Worm (Caenorhabditis elegans) whole organism, late embryonic: ENCODE results near the gene C50D2.7.
A peak's percentile ranks its signal among the peaks of the same experiment; 100 is the strongest.

Source experiments
- C08G9.2 ChIP-seq: sonication (generic microtip); optimal IDR thresholded peaks from 2 replicates; lab custom pipeline; 2016; ENCODE audit warnings: mild to moderate bottlenecking, missing genetic modification characterization, moderate library complexity, missing compliant biosample characterization
- F13H6.1 ChIP-seq: sonication (generic microtip); optimal IDR thresholded peaks from 2 replicates; lab custom pipeline; 2016; ENCODE audit warnings: missing genetic modification characterization, missing compliant biosample characterization
- Y22D7AL.16 ChIP-seq: sonication (generic microtip); optimal IDR thresholded peaks from 2 replicates; lab custom pipeline; 2016; ENCODE audit warnings: missing genetic modification characterization, missing compliant biosample characterization
- ceh-14 ChIP-seq: sonication (generic microtip); optimal IDR thresholded peaks from 2 replicates; lab custom pipeline; 2016; ENCODE audit warnings: missing genotype, missing genetic modification characterization, missing compliant biosample characterization
- ceh-18 ChIP-seq: sonication (generic microtip); optimal IDR thresholded peaks from 2 replicates; lab custom pipeline; 2016; ENCODE audit warnings: missing genetic modification characterization, missing compliant biosample characterization
- ceh-19 ChIP-seq: fragments of 200-800 bp; sonication (Bioruptor generic); optimal IDR thresholded peaks from 2 replicates; lab custom pipeline; 2018; ENCODE audit warnings: mild to moderate bottlenecking, missing genetic modification characterization, missing compliant biosample characterization
- ceh-2 ChIP-seq: sonication (generic microtip); optimal IDR thresholded peaks from 2 replicates; lab custom pipeline; 2016; ENCODE audit warnings: missing genotype, missing genetic modification characterization, missing compliant biosample characterization
- ceh-34 ChIP-seq: sonication (generic microtip); optimal IDR thresholded peaks from 2 replicates; lab custom pipeline; 2016; ENCODE audit warnings: mild to moderate bottlenecking, missing genetic modification characterization, missing compliant biosample characterization
- ceh-48 ChIP-seq: sonication (generic microtip); optimal IDR thresholded peaks from 2 replicates; lab custom pipeline; 2016; ENCODE audit warnings: missing genetic modification characterization, inconsistent platforms, missing compliant biosample characterization
- ceh-6 ChIP-seq: fragments of 200-800 bp; sonication (Bioruptor generic); optimal IDR thresholded peaks from 2 replicates; lab custom pipeline; 2018; ENCODE audit warnings: mild to moderate bottlenecking, missing genetic modification characterization, missing compliant biosample characterization
- dve-1 ChIP-seq: sonication (generic microtip); optimal IDR thresholded peaks from 2 replicates; lab custom pipeline; 2017; ENCODE audit warnings: antibody characterized with exemption, mild to moderate bottlenecking, missing genetic modification characterization, missing compliant biosample characterization
- ets-4 ChIP-seq: sonication (generic microtip); optimal IDR thresholded peaks from 2 replicates; lab custom pipeline; 2016; ENCODE audit warnings: missing genetic modification characterization, missing compliant biosample characterization
- fax-1 ChIP-seq: sonication (generic microtip); optimal IDR thresholded peaks from 2 replicates; lab custom pipeline; 2016; ENCODE audit warnings: missing genotype, missing genetic modification characterization, missing compliant biosample characterization
- fkh-10 ChIP-seq: fragments of 150-350 bp; optimal IDR thresholded peaks from 2 replicates; lab custom pipeline; 2014; ENCODE audit warnings: missing biosample characterization, missing genetic modification reagents, missing genetic modification characterization
- hlh-15 ChIP-seq: sonication (generic microtip); optimal IDR thresholded peaks from 2 replicates; lab custom pipeline; 2016; ENCODE audit warnings: missing genetic modification characterization, missing compliant biosample characterization
- hlh-30 ChIP-seq: sonication (generic microtip); optimal IDR thresholded peaks from 2 replicates; lab custom pipeline; 2017; ENCODE audit warnings: antibody characterized with exemption, missing genetic modification characterization, missing compliant biosample characterization; ENCODE audit not compliant: insufficient read depth
- hlh-6 ChIP-seq: sonication (generic microtip); optimal IDR thresholded peaks from 2 replicates; lab custom pipeline; 2016; ENCODE audit warnings: missing genotype, missing genetic modification characterization, missing compliant biosample characterization
- hlh-8 ChIP-seq: sonication (generic microtip); optimal IDR thresholded peaks from 2 replicates; lab custom pipeline; 2016; ENCODE audit warnings: missing genotype, missing genetic modification characterization, missing compliant biosample characterization
- lim-6 ChIP-seq: sonication (generic microtip); optimal IDR thresholded peaks from 2 replicates; lab custom pipeline; 2016; ENCODE audit warnings: missing genetic modification characterization, missing compliant biosample characterization
- madf-2 ChIP-seq: sonication (generic microtip); optimal IDR thresholded peaks from 2 replicates; lab custom pipeline; 2017; ENCODE audit warnings: missing genetic modification characterization, missing compliant biosample characterization
- nfya-1 ChIP-seq: sonication (generic microtip); optimal IDR thresholded peaks from 2 replicates; lab custom pipeline; 2017; ENCODE audit warnings: missing genetic modification characterization, mild to moderate bottlenecking, missing compliant biosample characterization, antibody characterized with exemption, moderate library complexity
- npax-4 ChIP-seq: sonication (generic microtip); optimal IDR thresholded peaks from 2 replicates; lab custom pipeline; 2016; ENCODE audit warnings: missing genetic modification characterization, missing compliant biosample characterization
- odd-2 ChIP-seq: sonication (generic microtip); optimal IDR thresholded peaks from 2 replicates; lab custom pipeline; 2017; ENCODE audit warnings: antibody characterized with exemption, mild to moderate bottlenecking, missing genetic modification characterization, missing compliant biosample characterization
- pag-3 ChIP-seq: sonication (generic microtip); optimal IDR thresholded peaks from 2 replicates; lab custom pipeline; 2016; ENCODE audit warnings: missing compliant biosample characterization, missing genetic modification characterization, borderline replicate concordance
- pat-9 ChIP-seq: fragments of 200-800 bp; sonication (Bioruptor generic); optimal IDR thresholded peaks from 2 replicates; lab custom pipeline; 2018; ENCODE audit warnings: mild to moderate bottlenecking, missing genetic modification characterization, moderate library complexity, missing compliant biosample characterization
- pha-2 ChIP-seq: sonication (generic microtip); optimal IDR thresholded peaks from 2 replicates; lab custom pipeline; 2017; ENCODE audit warnings: mild to moderate bottlenecking, missing genetic modification characterization, missing compliant biosample characterization
- pqm-1 ChIP-seq: sonication (generic microtip); optimal IDR thresholded peaks from 2 replicates; lab custom pipeline; 2016; ENCODE audit warnings: missing genetic modification characterization, missing compliant biosample characterization
- pros-1 ChIP-seq: fragments of 150-350 bp; optimal IDR thresholded peaks from 2 replicates; lab custom pipeline; 2014; ENCODE audit warnings: missing biosample characterization, missing genetic modification reagents, missing genetic modification characterization
- ref-2 ChIP-seq: sonication (generic microtip); optimal IDR thresholded peaks from 2 replicates; lab custom pipeline; 2016; ENCODE audit warnings: missing genetic modification characterization, missing compliant biosample characterization
- sox-2 ChIP-seq: fragments of 200-800 bp; sonication (Bioruptor generic); IDR thresholded peaks from 2 replicates; pipeline ENCODE4 v1.3.6; 2022; ENCODE audit warnings: missing genetic modification reagents, missing genetic modification characterization, missing compliant biosample characterization
- tbx-7 ChIP-seq: sonication (generic microtip); optimal IDR thresholded peaks from 2 replicates; lab custom pipeline; 2016; ENCODE audit warnings: missing genotype, missing genetic modification characterization, missing compliant biosample characterization
- ttx-3 ChIP-seq: sonication (generic microtip); optimal IDR thresholded peaks from 2 replicates; lab custom pipeline; 2016; ENCODE audit warnings: missing genetic modification reagents, missing genetic modification characterization, missing compliant biosample characterization
- unc-42 ChIP-seq: sonication (generic microtip); optimal IDR thresholded peaks from 2 replicates; lab custom pipeline; 2016; ENCODE audit warnings: missing genotype, missing genetic modification characterization, missing compliant biosample characterization
- unc-55 ChIP-seq: sonication (generic microtip); optimal IDR thresholded peaks from 2 replicates; lab custom pipeline; 2017; ENCODE audit warnings: missing biosample characterization, missing genetic modification reagents, missing genetic modification characterization
- unc-86 ChIP-seq: sonication (generic microtip); optimal IDR thresholded peaks from 2 replicates; lab custom pipeline; 2016; ENCODE audit warnings: missing genetic modification characterization, missing compliant biosample characterization
- zip-5 ChIP-seq: sonication (generic microtip); optimal IDR thresholded peaks from 2 replicates; lab custom pipeline; 2016; ENCODE audit warnings: missing genetic modification characterization, missing compliant biosample characterization

Gene C50D2.7

ce11 chrII:95177-95576 is at the start of gene C50D2.7:
Gene C50D2.7, minus strand, starts transcription at chrII:95277.
- TF ChIP-seq ceh-34 (tag; lab: Kevin White, UChicago) (no peak), pqm-1 (tag; lab: Kevin White, UChicago) (no peak), hlh-15 (no peak), unc-86 (tag; lab: Kevin White, UChicago) (no peak), pag-3 (tag; lab: Kevin White, UChicago) (no peak), npax-4 (tag; lab: Kevin White, UChicago) (no peak), fax-1 (no peak)

DNA sequence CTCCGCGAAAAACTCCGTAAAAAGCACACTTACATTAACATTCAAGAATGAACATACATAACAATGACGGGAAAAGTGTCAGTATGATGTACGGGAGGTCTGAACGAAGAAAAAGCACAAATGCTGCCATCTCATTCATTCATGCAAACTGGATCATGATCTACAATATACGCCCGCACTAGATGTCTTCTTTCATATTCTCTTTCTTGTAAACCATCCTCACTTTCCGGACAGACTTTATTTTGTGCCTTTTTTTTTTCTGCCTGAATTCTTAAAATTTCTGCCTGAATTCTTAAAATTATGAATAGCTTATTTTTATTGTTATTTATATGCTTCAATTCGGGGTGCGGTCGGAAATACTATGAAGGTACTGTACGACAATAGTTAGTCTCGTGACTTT is 40.1 kb upstream of the C50D2.7 start, which contains the start of gene K10B4.1:
TSS of gene K10B4.1 (plus strand) at position 301 of the 400 bp plus-strand sequence.
- TF ChIP-seq odd-2 (tag; lab: Kevin White, UChicago) (no peak), ttx-3 (tag; lab: Kevin White, UChicago) (no peak), C08G9.2 (tag; lab: Kevin White, UChicago) (no peak), dve-1 (no peak), hlh-6 (no peak), pros-1 (tag; lab: Kevin White, UChicago) (no peak), hlh-30 (tag; lab: Kevin White, UChicago) (no peak), ceh-14 (no peak), ceh-48 (no peak), lim-6 (tag; lab: Kevin White, UChicago) (no peak), madf-2 (no peak), ceh-19 (GFP tag; lab: Kevin White, UChicago) (no peak), ets-4 (no peak), unc-86 (tag; lab: Kevin White, UChicago) (no peak), zip-5 (tag; lab: Kevin White, UChicago) (no peak), pha-2 (tag; lab: Kevin White, UChicago) (no peak)

DNA sequence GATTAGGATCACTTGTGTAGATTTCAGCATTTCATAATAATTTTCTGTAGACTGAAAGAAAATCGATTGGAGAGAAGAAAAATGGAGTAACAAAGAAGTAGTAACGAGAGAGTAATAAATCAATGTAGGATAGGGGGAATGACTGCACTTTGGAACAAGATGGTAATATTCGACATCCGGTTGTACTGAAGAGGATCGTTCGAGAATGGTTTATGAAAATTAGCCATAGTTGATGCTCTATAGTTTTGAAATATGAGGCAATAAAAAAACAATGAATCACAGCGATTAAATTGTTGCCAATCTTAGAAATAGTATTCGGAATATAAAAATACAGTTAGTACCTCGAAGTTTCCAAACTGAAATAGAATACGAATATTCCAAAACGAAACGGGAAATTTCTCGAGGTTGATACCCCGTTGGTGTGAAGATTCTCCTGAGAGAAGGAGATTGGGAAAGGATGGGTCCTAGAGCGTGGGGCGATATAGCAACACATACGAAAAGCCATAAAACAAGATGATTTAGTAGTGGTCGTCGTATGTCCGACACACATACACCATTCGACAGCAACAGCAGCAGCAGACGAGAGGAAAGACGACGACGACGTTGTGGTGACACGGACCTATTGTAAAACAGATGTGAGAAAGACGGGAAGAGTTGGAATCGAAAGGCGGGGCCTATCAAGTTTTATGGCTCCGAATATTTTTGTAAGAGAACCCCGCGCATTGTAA is 38.6 kb upstream of the C50D2.7 start, which contains the start of gene cwn-1:
TSS of gene cwn-1 (minus strand) at position 51 of the 728 bp plus-strand sequence.
- TF ChIP-seq lim-6 (tag; lab: Kevin White, UChicago) (no peak), ref-2 (tag; lab: Kevin White, UChicago) (no peak), odd-2 (tag; lab: Kevin White, UChicago) (no peak), hlh-8 (tag; lab: Kevin White, UChicago) (peak; percentile 48), unc-55 (GFP tag; lab: Kevin White, UChicago) (peak; percentile 89), pat-9 (tag; lab: Kevin White, UChicago) (no peak)
- TF ChIP-seq, all 69 proteins: peak for 2

ce11 chrII:129770-130169 is 34.7 kb upstream of the C50D2.7 start:
- no peak for TF ChIP-seq ceh-18 (tag; lab: Kevin White, UChicago)
- no peak for TF ChIP-seq ceh-34 (tag; lab: Kevin White, UChicago)
- TF ChIP-seq F13H6.1 (tag; lab: Kevin White, UChicago), result no peak
- TF ChIP-seq tbx-7 (tag; lab: Kevin White, UChicago), result no peak
- TF ChIP-seq fkh-10, result no peak
- TF ChIP-seq unc-42 (tag; lab: Kevin White, UChicago), result no peak
- no peak for TF ChIP-seq ref-2 (tag; lab: Kevin White, UChicago)
- TF ChIP-seq sox-2 (GFP tag; lab: Robert Waterston, UW), result no peak
- no peak for TF ChIP-seq npax-4 (tag; lab: Kevin White, UChicago)
- TF ChIP-seq ceh-6, result no peak
- no peak for TF ChIP-seq unc-86 (tag; lab: Kevin White, UChicago)
- no peak for TF ChIP-seq fax-1
- no peak for TF ChIP-seq pag-3 (tag; lab: Kevin White, UChicago)
- TF ChIP-seq nfya-1 (tag; lab: Kevin White, UChicago), result no peak
- no peak for TF ChIP-seq ceh-2 (tag; lab: Kevin White, UChicago)
- TF ChIP-seq Y22D7AL.16 (tag; lab: Kevin White, UChicago), result no peak
- TF ChIP-seq ceh-19 (GFP tag; lab: Kevin White, UChicago), result no peak
